Worm (Caenorhabditis elegans): ENCODE results near the gene jmjd-4.

DNA sequence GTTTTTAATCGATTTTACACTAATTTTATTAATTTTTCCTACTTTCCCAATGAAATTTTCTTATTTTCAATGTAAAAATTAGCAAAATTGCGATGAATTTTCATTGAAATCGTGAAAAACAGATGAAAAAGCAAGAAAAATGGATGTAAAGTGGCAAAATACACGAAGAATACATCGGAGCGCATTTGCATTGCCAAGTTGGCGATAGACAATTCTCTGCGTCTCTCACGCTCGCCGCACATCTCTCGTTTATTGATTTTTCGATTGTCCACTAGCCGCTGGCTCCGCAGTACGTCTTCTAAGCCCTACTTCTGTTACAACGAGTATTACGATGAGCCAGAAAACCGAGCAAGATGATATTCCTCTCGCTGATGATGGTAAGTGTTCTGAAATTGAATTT, 15.1 kb downstream of the jmjd-4 start, which contains the start of gene unc-69:
- no peak for TF ChIP-seq ztf-11 (tag; optimal IDR thresholded peaks at IDR 0.05)
- TF ChIP-seq lsy-2 (tag; optimal IDR thresholded peaks at IDR 0.05) = peak in 1 of 2 experiments; percentile 84
- TF ChIP-seq unc-62 (GFP tag; optimal IDR thresholded peaks at IDR 0.05) = no peak
